Worm (Caenorhabditis elegans) whole organism, L1 larva: ENCODE measurements around the gene Y46G5A.8.

Source experiments
- C16A3.4 ChIP-seq: fragments of 150-350 bp; optimal IDR thresholded peaks from 2 replicates; lab custom pipeline; 2014; ENCODE audit warnings: missing biosample characterization, missing genetic modification characterization
- F16B12.6 ChIP-seq: fragments of 150-350 bp; optimal IDR thresholded peaks from 2 replicates; lab custom pipeline; 2014; ENCODE audit warnings: missing biosample characterization, missing genetic modification characterization
- Y116A8C.19 ChIP-seq: sonication (generic microtip); optimal IDR thresholded peaks from 2 replicates; lab custom pipeline; 2016; ENCODE audit warnings: missing compliant biosample characterization, missing genetic modification characterization, borderline replicate concordance
- aly-2 ChIP-seq: fragments of 150-350 bp; optimal IDR thresholded peaks from 2 replicates; lab custom pipeline; 2014; ENCODE audit warnings: missing biosample characterization, missing genetic modification characterization
- ceh-8 ChIP-seq: fragments of 200-800 bp; sonication (Bioruptor generic); optimal IDR thresholded peaks from 2 replicates; lab custom pipeline; 2018; ENCODE audit warnings: mild to moderate bottlenecking, missing genetic modification characterization, moderate library complexity, missing compliant biosample characterization
- ceh-82 ChIP-seq, 3 experiments: fragments of 150-350 bp in 1 of 3; sonication (generic microtip) in 2 of 3; optimal IDR thresholded peaks; 2 replicates each; lab custom pipeline; 2014 to 2017; ENCODE audit warnings: missing biosample characterization in 3 of 3, missing genetic modification characterization in 3 of 3
- ces-1 ChIP-seq: fragments of 150-350 bp; optimal IDR thresholded peaks from 2 replicates; lab custom pipeline; 2014; ENCODE audit warnings: missing biosample characterization, missing genetic modification reagents, missing genetic modification characterization
- dpl-1 ChIP-seq, 3 experiments: fragments of 150-350 bp in 2 of 3; sonication (generic microtip) in 1 of 3; optimal IDR thresholded peaks; 2 replicates each; lab custom pipeline; 2014 to 2017; ENCODE audit warnings: missing biosample characterization in 3 of 3, missing genetic modification characterization in 3 of 3, missing genetic modification reagents in 3 of 3
- dsc-1 ChIP-seq: sonication (generic microtip); optimal IDR thresholded peaks from 2 replicates; lab custom pipeline; 2016; ENCODE audit warnings: mild to moderate bottlenecking, missing genetic modification characterization, missing compliant biosample characterization
- efl-1 ChIP-seq, 4 experiments: fragments of 150-350 bp; optimal IDR thresholded peaks in 3 of 4; peaks in 1 of 4; 1 replicate in 1 of 4; 2 replicates in 3 of 4; lab custom pipeline; 2014; ENCODE audit warnings: missing biosample characterization in 2 of 4, missing genetic modification characterization in 2 of 4, missing genetic modification reagents in 2 of 4
- efl-3 ChIP-seq: fragments of 200-800 bp; sonication (Bioruptor generic); optimal IDR thresholded peaks from 2 replicates; lab custom pipeline; 2018; ENCODE audit warnings: mild to moderate bottlenecking, missing genetic modification characterization, missing compliant biosample characterization
- egl-13 ChIP-seq: sonication (generic microtip); optimal IDR thresholded peaks from 2 replicates; lab custom pipeline; 2016; ENCODE audit warnings: missing genotype, missing genetic modification reagents, missing genetic modification characterization, missing compliant biosample characterization
- egl-27 ChIP-seq, 2 experiments: fragments of 150-350 bp in 1 of 2; sonication (generic microtip); optimal IDR thresholded peaks; 3 replicates each; lab custom pipeline; 2017 to 2018; ENCODE audit warnings: missing biosample characterization in 2 of 2, missing genetic modification characterization in 2 of 2, missing genetic modification reagents in 2 of 2
- elt-2 ChIP-seq: sonication (generic microtip); optimal IDR thresholded peaks from 2 replicates; lab custom pipeline; 2016; ENCODE audit warnings: missing genetic modification characterization, mild to moderate bottlenecking, inconsistent platforms, missing compliant biosample characterization, missing genetic modification reagents
- elt-3 ChIP-seq, 6 experiments: fragments of 150-350 bp in 1 of 6; sonication (generic microtip); optimal IDR thresholded peaks; 2 replicates each; lab custom pipeline; 2017 to 2018; ENCODE audit warnings: missing biosample characterization in 6 of 6, missing genetic modification characterization in 6 of 6, inconsistent platforms in 1 of 6
- fkh-4 ChIP-seq: sonication (generic microtip); optimal IDR thresholded peaks from 2 replicates; lab custom pipeline; 2016; ENCODE audit warnings: missing compliant biosample characterization, missing genetic modification characterization, borderline replicate concordance
- fkh-8 ChIP-seq: sonication (generic microtip); optimal IDR thresholded peaks from 2 replicates; lab custom pipeline; 2016; ENCODE audit warnings: mild to moderate bottlenecking, missing genetic modification characterization, missing compliant biosample characterization
- hlh-17 ChIP-seq: fragments of 200-800 bp; sonication (Bioruptor generic); optimal IDR thresholded peaks from 2 replicates; lab custom pipeline; 2018; ENCODE audit warnings: missing genetic modification characterization, mild to moderate bottlenecking, missing compliant biosample characterization, moderate library complexity, borderline replicate concordance
- hpl-2 ChIP-seq: fragments of 150-350 bp; optimal IDR thresholded peaks from 2 replicates; lab custom pipeline; 2014; ENCODE audit warnings: missing biosample characterization, missing genetic modification reagents, missing genetic modification characterization
- irx-1 ChIP-seq: sonication (generic microtip); optimal IDR thresholded peaks from 2 replicates; lab custom pipeline; 2016; ENCODE audit warnings: missing genetic modification characterization, missing compliant biosample characterization
- isw-1 ChIP-seq: fragments of 200-800 bp; sonication (Bioruptor generic); IDR thresholded peaks from 2 replicates; pipeline ENCODE4 v1.3.6; 2022; ENCODE audit warnings: missing genetic modification characterization, missing compliant biosample characterization
- jun-1 ChIP-seq: fragments of 150-350 bp; optimal IDR thresholded peaks from 2 replicates; lab custom pipeline; 2014; ENCODE audit warnings: missing biosample characterization, missing genetic modification reagents, missing genetic modification characterization
- lin-13 ChIP-seq: fragments of 150-350 bp; optimal IDR thresholded peaks from 2 replicates; lab custom pipeline; 2014; ENCODE audit warnings: missing biosample characterization, missing genetic modification reagents, missing genetic modification characterization
- lin-15B ChIP-seq: fragments of 150-350 bp; sonication (generic microtip); optimal IDR thresholded peaks from 3 replicates; lab custom pipeline; 2014; ENCODE audit warnings: missing biosample characterization, missing genetic modification characterization
- lin-35 ChIP-seq, 2 experiments: fragments of 150-350 bp; optimal IDR thresholded peaks; 2 replicates each; lab custom pipeline; 2014; ENCODE audit warnings: missing biosample characterization in 2 of 2, missing genetic modification characterization in 2 of 2, missing genetic modification reagents in 2 of 2
- lin-39 ChIP-seq: fragments of 150-350 bp; optimal IDR thresholded peaks from 2 replicates; lab custom pipeline; 2014; ENCODE audit warnings: missing biosample characterization, missing genetic modification reagents, missing genetic modification characterization
- lsy-2 ChIP-seq, 2 experiments: fragments of 150-350 bp; optimal IDR thresholded peaks; 2 replicates each; lab custom pipeline; 2014; ENCODE audit warnings: missing biosample characterization in 2 of 2, missing genetic modification characterization in 2 of 2
- mab-9 ChIP-seq: fragments of 200-800 bp; sonication (Bioruptor generic); IDR thresholded peaks from 2 replicates; pipeline ENCODE4 v1.3.6; 2022; ENCODE audit warnings: missing genetic modification reagents, missing genetic modification characterization, missing compliant biosample characterization
- mdl-1 ChIP-seq, 2 experiments: fragments of 150-350 bp; optimal IDR thresholded peaks; 2 replicates each; lab custom pipeline; 2014 to 2017; ENCODE audit warnings: missing biosample characterization in 2 of 2, missing genetic modification characterization in 2 of 2, inconsistent platforms in 1 of 2
- mef-2 ChIP-seq: fragments of 150-350 bp; optimal IDR thresholded peaks from 2 replicates; lab custom pipeline; 2014; ENCODE audit warnings: missing biosample characterization, missing genetic modification characterization
- nhr-12 ChIP-seq: sonication (generic microtip); optimal IDR thresholded peaks from 2 replicates; lab custom pipeline; 2017; ENCODE audit warnings: missing biosample characterization, missing genetic modification characterization
- nhr-20 ChIP-seq: sonication (generic microtip); optimal IDR thresholded peaks from 2 replicates; lab custom pipeline; 2016; ENCODE audit warnings: mild to moderate bottlenecking, missing genetic modification characterization, missing compliant biosample characterization
- nhr-47 ChIP-seq: sonication (generic microtip); optimal IDR thresholded peaks from 2 replicates; lab custom pipeline; 2016; ENCODE audit warnings: mild to moderate bottlenecking, missing genetic modification characterization, moderate library complexity, missing compliant biosample characterization
- nhr-71 ChIP-seq: sonication (generic microtip); optimal IDR thresholded peaks from 2 replicates; lab custom pipeline; 2016; ENCODE audit warnings: mild to moderate bottlenecking, missing genetic modification characterization, moderate library complexity, missing compliant biosample characterization
- nhr-76 ChIP-seq: sonication (generic microtip); optimal IDR thresholded peaks from 2 replicates; lab custom pipeline; 2017; ENCODE audit warnings: missing biosample characterization, missing genetic modification characterization
- nhr-90 ChIP-seq: sonication (generic microtip); optimal IDR thresholded peaks from 2 replicates; lab custom pipeline; 2016; ENCODE audit warnings: mild to moderate bottlenecking, missing genetic modification characterization, missing compliant biosample characterization; ENCODE audit not compliant: poor library complexity
- pag-3 ChIP-seq: sonication (generic microtip); optimal IDR thresholded peaks from 2 replicates; lab custom pipeline; 2017; ENCODE audit warnings: missing genetic modification characterization, mild to moderate bottlenecking, missing compliant biosample characterization, antibody characterized with exemption, borderline replicate concordance; ENCODE audit not compliant: insufficient read depth
- rnt-1 ChIP-seq: sonication (generic microtip); optimal IDR thresholded peaks from 2 replicates; lab custom pipeline; 2016; ENCODE audit warnings: mild to moderate bottlenecking, missing genetic modification characterization, moderate library complexity, missing compliant biosample characterization
- skn-1 ChIP-seq: fragments of 150-350 bp; optimal IDR thresholded peaks from 2 replicates; lab custom pipeline; 2014; ENCODE audit warnings: missing biosample characterization, missing genetic modification characterization
- snpc-4 ChIP-seq: fragments of 150-350 bp; optimal IDR thresholded peaks from 2 replicates; lab custom pipeline; 2014; ENCODE audit warnings: missing biosample characterization, missing genetic modification characterization
- snu-23 ChIP-seq: sonication (generic microtip); optimal IDR thresholded peaks from 2 replicates; lab custom pipeline; 2016; ENCODE audit warnings: missing genetic modification characterization, missing compliant biosample characterization
- swsn-7 ChIP-seq: sonication (generic microtip); optimal IDR thresholded peaks from 2 replicates; lab custom pipeline; 2016; ENCODE audit warnings: missing genetic modification characterization, missing compliant biosample characterization
- tbx-2 ChIP-seq: sonication (generic microtip); optimal IDR thresholded peaks from 2 replicates; lab custom pipeline; 2016; ENCODE audit warnings: missing genetic modification characterization, missing compliant biosample characterization
- unc-130 ChIP-seq: fragments of 150-350 bp; optimal IDR thresholded peaks from 2 replicates; lab custom pipeline; 2017; ENCODE audit warnings: missing biosample characterization, missing genetic modification characterization, inconsistent platforms
- unc-98 ChIP-seq: fragments of 200-800 bp; sonication (Bioruptor generic); IDR thresholded peaks from 2 replicates; pipeline ENCODE4 v1.3.6; 2022; ENCODE audit warnings: missing genetic modification characterization, missing compliant biosample characterization
- vab-15 ChIP-seq: sonication (generic microtip); optimal IDR thresholded peaks from 2 replicates; lab custom pipeline; 2017; ENCODE audit warnings: missing genotype, mild to moderate bottlenecking, missing genetic modification characterization, missing compliant biosample characterization
- xbp-1 ChIP-seq: sonication (generic microtip); optimal IDR thresholded peaks from 2 replicates; lab custom pipeline; 2016; ENCODE audit warnings: missing genetic modification characterization, missing compliant biosample characterization
- ztf-4 ChIP-seq: fragments of 150-350 bp; optimal IDR thresholded peaks from 2 replicates; lab custom pipeline; 2014; ENCODE audit warnings: missing biosample characterization, missing genetic modification characterization

Gene Y46G5A.8

DNA sequence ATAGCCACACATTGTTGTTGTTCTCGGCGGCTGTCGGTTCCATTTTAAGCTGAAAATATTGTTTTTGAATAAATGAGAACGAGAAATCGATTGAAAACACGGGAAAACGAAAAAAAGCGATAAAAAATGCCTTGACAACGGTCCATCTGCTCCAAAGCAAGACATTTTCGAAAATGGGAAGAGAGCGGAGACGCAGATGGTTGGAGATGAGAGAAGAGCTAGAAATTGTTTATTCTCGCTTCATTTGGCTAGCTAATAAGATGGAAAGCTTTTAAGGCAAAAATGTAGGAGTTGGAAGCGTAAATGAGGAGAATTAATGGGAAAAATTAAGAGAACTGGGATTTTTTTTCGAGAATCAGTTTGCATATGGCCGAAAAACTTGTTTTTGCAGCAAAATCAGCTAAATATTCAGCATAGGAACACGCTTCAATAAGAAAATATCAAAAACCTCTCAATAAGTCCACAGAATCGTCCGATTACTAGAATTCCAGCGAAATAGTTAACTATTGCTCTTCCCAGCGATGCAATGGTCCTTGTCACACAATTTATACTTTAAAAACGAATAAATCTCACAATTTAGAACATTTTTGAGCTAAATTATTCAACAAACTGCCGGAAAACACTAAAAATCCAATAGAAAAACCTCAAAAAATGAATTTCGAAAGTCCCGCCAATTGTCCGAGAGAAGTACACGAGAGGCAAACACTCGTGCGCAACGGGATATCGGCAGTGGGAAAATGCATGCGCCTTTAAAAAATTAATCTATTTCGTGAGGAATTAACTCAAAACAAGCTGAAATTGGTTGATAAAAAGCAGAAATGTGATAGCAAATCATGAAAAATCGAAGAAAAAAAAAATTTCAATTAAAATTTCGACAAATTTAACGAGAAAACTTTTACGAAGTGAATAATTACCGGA is 17.6 kb upstream of the Y46G5A.8 start, which contains the start of gene pisy-1:
TSS of gene pisy-1 (minus strand) at position 51 of the 918 bp plus-strand sequence.
- peak; percentile 27 to 64 (median 38) for TF ChIP-seq ceh-82 (tag; optimal IDR thresholded peaks at IDR 0.05; lab: Kevin White, UChicago)
- TF ChIP-seq jun-1 (tag; lab: Kevin White, UChicago): no peak
- TF ChIP-seq pag-3 (tag; lab: Kevin White, UChicago): no peak
- peak; percentile 55 to 80 for TF ChIP-seq lsy-2 (tag; optimal IDR thresholded peaks at IDR 0.05; lab: Kevin White, UChicago)
- no peak for TF ChIP-seq hlh-17 (GFP tag; lab: Kevin White, UChicago)
- no peak for TF ChIP-seq hpl-2 (GFP tag; lab: Kevin White, UChicago)
- no peak for TF ChIP-seq elt-3 (tag; optimal IDR thresholded peaks at IDR 0.05; lab: Kevin White, UChicago)
- peak in 1 of 2 experiments; percentile 52 for TF ChIP-seq mdl-1 (tag; optimal IDR thresholded peaks at IDR 0.05; lab: Kevin White, UChicago)
- TF ChIP-seq elt-2: no peak
- no peak for TF ChIP-seq nhr-90
- peak; percentile 21 for TF ChIP-seq swsn-7 (tag; lab: Kevin White, UChicago)
- TF ChIP-seq ztf-4 (tag; lab: Kevin White, UChicago): no peak
- TF ChIP-seq irx-1 (tag; lab: Kevin White, UChicago): no peak
- peak; percentile 34 for TF ChIP-seq lin-39 (tag; lab: Kevin White, UChicago)
- no peak for TF ChIP-seq egl-13 (tag; lab: Kevin White, UChicago)
- TF ChIP-seq fkh-4 (tag; lab: Kevin White, UChicago): no peak
- peak; percentile 6; the same call in 1 of the 2 replicates for TF ChIP-seq isw-1 (GFP tag; lab: Robert Waterston, UW)
- TF ChIP-seq lin-35 (GFP tag; optimal IDR thresholded peaks at IDR 0.05; lab: Kevin White, UChicago): peak; percentile 89 to 94
- TF ChIP-seq nhr-12 (tag; lab: Kevin White, UChicago): no peak
- TF ChIP-seq unc-98: no peak
- TF ChIP-seq lin-15B (tag; lab: Kevin White, UChicago): peak; percentile 53
- peak; percentile 60 for TF ChIP-seq xbp-1 (tag; lab: Kevin White, UChicago)
- peak; percentile 53 for TF ChIP-seq vab-15 (tag; lab: Kevin White, UChicago)
- no peak for TF ChIP-seq fkh-8 (tag; lab: Kevin White, UChicago)
- TF ChIP-seq Y116A8C.19 (tag; lab: Kevin White, UChicago): no peak
- no peak for TF ChIP-seq nhr-76 (tag; lab: Kevin White, UChicago)
- no peak for TF ChIP-seq aly-2 (tag; lab: Kevin White, UChicago)
- peak; percentile 65 to 86 for TF ChIP-seq efl-1 (optimal IDR thresholded peaks at IDR 0.05; lab: Kevin White, UChicago)
- peak; percentile 89 to 98 for TF ChIP-seq efl-1 (GFP tag; optimal IDR thresholded peaks at IDR 0.05 in 1 of 2; lab: Kevin White, UChicago)
- TF ChIP-seq snpc-4 (tag; lab: Kevin White, UChicago): peak; percentile 53
- TF ChIP-seq lin-13 (GFP tag; lab: Kevin White, UChicago): peak; percentile 32
- TF ChIP-seq egl-27 (tag; optimal IDR thresholded peaks at IDR 0.05; lab: Kevin White, UChicago): no peak
- TF ChIP-seq ceh-8 (GFP tag; lab: Kevin White, UChicago): no peak
- TF ChIP-seq mef-2: no peak
- peak; percentile 77 to 90 (median 81) for TF ChIP-seq dpl-1 (GFP tag; optimal IDR thresholded peaks at IDR 0.05; lab: Kevin White, UChicago)
- peak; percentile 64 for TF ChIP-seq rnt-1
- peak; percentile 70 for TF ChIP-seq unc-130 (tag; lab: Kevin White, UChicago)
- no peak for TF ChIP-seq mab-9 (GFP tag; lab: Robert Waterston, UW)
- peak; percentile 32 for TF ChIP-seq F16B12.6 (tag; lab: Kevin White, UChicago)
- peak; percentile 14 for TF ChIP-seq nhr-20
- no peak for TF ChIP-seq ces-1 (GFP tag; lab: Kevin White, UChicago)
- peak; percentile 45 for TF ChIP-seq tbx-2
- TF ChIP-seq dsc-1: peak; percentile 9
- peak; percentile 67 for TF ChIP-seq snu-23 (GFP tag; lab: Kevin White, UChicago)
- no peak for TF ChIP-seq efl-3 (GFP tag; lab: Kevin White, UChicago)
- no peak for TF ChIP-seq nhr-47 (tag; lab: Kevin White, UChicago)
- no peak for TF ChIP-seq nhr-71 (tag; lab: Kevin White, UChicago)
- TF ChIP-seq C16A3.4: peak; percentile 37
- TF ChIP-seq skn-1 (tag; lab: Kevin White, UChicago): peak; percentile 68
